Worm (Caenorhabditis elegans): ENCODE data around the gene sgn-1.

Gene sgn-1

DNA sequence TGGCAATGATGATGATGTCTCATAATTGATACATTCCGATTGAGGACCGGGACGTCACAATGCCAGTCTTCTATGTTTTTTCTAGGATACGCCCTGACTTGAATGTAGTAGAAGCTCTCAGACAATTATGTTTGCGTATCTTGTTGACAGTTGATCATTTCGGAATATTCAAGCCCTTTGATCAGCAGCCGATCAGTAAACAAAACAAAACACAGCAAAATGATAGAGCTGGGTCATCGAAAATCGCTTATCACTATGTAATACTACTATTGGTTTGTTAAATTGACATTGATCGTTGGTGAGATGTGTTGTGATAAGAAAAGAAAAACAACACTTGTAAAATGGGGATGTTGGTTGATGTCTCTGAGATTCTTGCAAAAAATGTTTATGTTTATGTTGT, 45.2 kb downstream of the sgn-1 start:
- TF ChIP-seq fkh-4 (tag; optimal IDR thresholded peaks at IDR 0.05; ENCODE audit: borderline replicate concordance) (no peak), elt-2 (tag; optimal IDR thresholded peaks at IDR 0.05) (peak; percentile 22), efl-1 (optimal IDR thresholded peaks at IDR 0.05) (no peak), efl-1 (GFP tag; optimal IDR thresholded peaks at IDR 0.05 in 1 of 2) (peak in 1 of 2 experiments; percentile 23)

ce11 chrII:8737456-8737855, 46.0 kb downstream of the sgn-1 start, which contains the start of gene idpb-4:
idpb-4 (minus strand) TSS chrII:8737556.
- no peak for TF ChIP-seq efl-1 (optimal IDR thresholded peaks at IDR 0.05)
- TF ChIP-seq efl-1 (GFP tag; optimal IDR thresholded peaks at IDR 0.05 in 1 of 2): peak in 1 of 2 experiments; percentile 24
- no peak for TF ChIP-seq unc-98 (GFP tag; IDR thresholded peaks at IDR 0.05)

ce11 chrII:8733627-8734026, 49.8 kb downstream of the sgn-1 start:
- TF ChIP-seq C16A3.4 (tag; optimal IDR thresholded peaks at IDR 0.05) (no peak), isw-1 (GFP tag; IDR thresholded peaks at IDR 0.05) (no peak), unc-98 (GFP tag; IDR thresholded peaks at IDR 0.05) (no peak), C04F5.9 (tag; optimal IDR thresholded peaks at IDR 0.05) (no peak), ceh-8 (GFP tag; optimal IDR thresholded peaks at IDR 0.05) (no peak)

DNA sequence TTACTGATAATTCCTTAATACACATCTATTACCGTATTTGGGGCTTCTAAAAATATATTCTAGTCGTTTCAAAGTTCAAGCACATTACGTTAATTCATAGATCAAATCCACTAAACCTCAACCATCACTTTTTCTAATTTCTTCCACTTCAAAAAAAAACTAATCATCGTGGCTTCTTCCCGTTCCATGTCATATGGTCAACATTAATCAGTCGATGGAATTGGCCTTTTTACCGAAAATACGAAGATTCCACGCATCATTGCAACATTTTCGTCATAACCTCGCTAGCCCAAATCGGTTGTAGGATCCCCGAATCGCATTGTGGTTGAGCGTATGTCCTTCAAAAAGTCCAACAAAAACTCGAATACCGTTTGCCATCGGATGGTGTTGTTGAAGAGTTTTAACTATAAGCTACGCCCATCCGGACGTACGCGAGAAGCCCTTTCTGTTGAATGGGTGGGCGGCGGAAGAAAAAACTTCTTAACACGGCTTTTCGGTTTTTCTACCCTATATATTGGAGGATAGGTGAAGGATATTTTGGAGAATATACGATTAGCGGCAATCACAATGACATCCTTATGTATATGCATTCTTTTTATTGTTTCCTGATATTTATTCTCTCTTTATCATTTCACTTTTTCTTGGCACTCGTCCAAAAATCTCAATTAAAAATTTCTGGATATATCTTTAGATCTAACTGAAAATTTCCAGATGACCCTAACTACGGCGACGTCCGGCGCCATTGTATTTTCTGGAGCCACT, 51.0 kb downstream of the sgn-1 start, which contains the start of gene rol-6:
TSS of gene rol-6 (plus strand) at position 712 of the 762 bp plus-strand sequence.
- TF ChIP-seq aha-1 (tag; optimal IDR thresholded peaks at IDR 0.05) (no peak), blmp-1 (tag; optimal IDR thresholded peaks at IDR 0.05) (peak; percentile 50)

All from whole organism, L1 larva.